Fruit fly (Drosophila melanogaster) whole organism, wandering third instar larva: ENCODE data around the gene CG4098.

Experiments
- Abd-B ChIP-seq: fragments of >200 bp; optimal IDR thresholded peaks from 2 replicates; lab custom pipeline; 2017; ENCODE audit warnings: missing biosample characterization, missing genetic modification characterization
- CG32264 ChIP-seq: fragments of 200-800 bp; sonication (Bioruptor generic); optimal IDR thresholded peaks from 2 replicates; lab custom pipeline; 2016; ENCODE audit warnings: missing biosample characterization, missing genetic modification characterization
- CG9705 ChIP-seq: fragments of 200-800 bp; sonication (Bioruptor generic); optimal IDR thresholded peaks from 2 replicates; lab custom pipeline; 2018; ENCODE audit warnings: missing biosample characterization, mild to moderate bottlenecking, missing genetic modification characterization
- CrebA ChIP-seq: fragments of 200-800 bp; sonication (Bioruptor generic); optimal IDR thresholded peaks from 2 replicates; lab custom pipeline; 2016; ENCODE audit warnings: missing biosample characterization, mild to moderate bottlenecking, missing genetic modification characterization, borderline replicate concordance
- Dfd ChIP-seq: fragments of >200 bp; optimal IDR thresholded peaks from 2 replicates; lab custom pipeline; 2017; ENCODE audit warnings: missing biosample characterization, missing genetic modification characterization
- Dif ChIP-seq: fragments of 200-275, 200-300 bp; sonication (Bioruptor generic); optimal IDR thresholded peaks from 2 replicates; lab custom pipeline; 2018; ENCODE audit warnings: missing biosample characterization, missing genetic modification characterization; ENCODE audit not compliant: partially characterized antibody
- GATAd ChIP-seq: sonication (Bioruptor generic); optimal IDR thresholded peaks from 2 replicates; lab custom pipeline; 2016; ENCODE audit warnings: missing biosample characterization, missing genetic modification characterization
- HLH106 ChIP-seq: fragments of 200-800 bp; optimal IDR thresholded peaks from 3 replicates; lab custom pipeline; 2019; ENCODE audit warnings: missing biosample characterization, mild to moderate bottlenecking, missing genetic modification characterization, moderate library complexity
- Hnf4 ChIP-seq: fragments of 200-800 bp; sonication (Bioruptor generic); optimal IDR thresholded peaks from 2 replicates; lab custom pipeline; 2016; ENCODE audit warnings: missing biosample characterization, mild to moderate bottlenecking, missing genetic modification characterization
- Hr78 ChIP-seq: fragments of >200 bp; optimal IDR thresholded peaks from 2 replicates; lab custom pipeline; 2017; ENCODE audit warnings: missing biosample characterization, missing genetic modification characterization
- Hr83 ChIP-seq: fragments of 200-300 bp; sonication (Bioruptor generic); optimal IDR thresholded peaks from 2 replicates; lab custom pipeline; 2016; ENCODE audit warnings: missing biosample characterization, mild to moderate bottlenecking, missing genetic modification characterization, moderate library complexity; ENCODE audit not compliant: poor library complexity, severe bottlenecking
- Jra ChIP-seq: sonication (Bioruptor generic); optimal IDR thresholded peaks from 2 replicates; lab custom pipeline; 2016; ENCODE audit warnings: missing biosample characterization, missing genetic modification characterization
- Mio ChIP-seq: sonication (Bioruptor generic); optimal IDR thresholded peaks from 2 replicates; lab custom pipeline; 2016; ENCODE audit warnings: missing biosample characterization, missing genetic modification characterization
- Myc ChIP-seq: fragments of >200 bp; optimal IDR thresholded peaks from 2 replicates; lab custom pipeline; 2017
- N ChIP-seq: fragments of >200 bp; optimal IDR thresholded peaks from 2 replicates; lab custom pipeline; 2018; ENCODE audit warnings: missing biosample characterization, missing external identifiers, missing genetic modification characterization
- OdsH ChIP-seq: fragments of 200-800 bp; sonication (Bioruptor generic); optimal IDR thresholded peaks from 2 replicates; lab custom pipeline; 2016; ENCODE audit warnings: missing biosample characterization, mild to moderate bottlenecking, missing genetic modification characterization
- Rel ChIP-seq, 2 experiments: fragments of 200-800 bp; sonication (Bioruptor generic) in 1 of 2; optimal IDR thresholded peaks; 2 replicates in 1 of 2; 3 replicates in 1 of 2; lab custom pipeline; 2016 to 2019; ENCODE audit warnings: mild to moderate bottlenecking in 2 of 2, missing biosample characterization in 2 of 2, missing genetic modification characterization in 2 of 2, moderate library complexity in 1 of 2
- Sp1 ChIP-seq: fragments of 200-800 bp; sonication (Bioruptor generic); optimal IDR thresholded peaks from 3 replicates; lab custom pipeline; 2019; ENCODE audit warnings: missing biosample characterization, mild to moderate bottlenecking, missing genetic modification characterization, moderate library complexity
- Vsx2 ChIP-seq: fragments of 200-300, 225-300 bp; sonication (Bioruptor generic); optimal IDR thresholded peaks from 2 replicates; lab custom pipeline; 2018; ENCODE audit warnings: missing biosample characterization, missing genetic modification characterization; ENCODE audit not compliant: partially characterized antibody
- br ChIP-seq: fragments of 200-800 bp; sonication (Bioruptor generic); optimal IDR thresholded peaks from 2 replicates; lab custom pipeline; 2016; ENCODE audit warnings: missing biosample characterization, missing genetic modification characterization
- brk ChIP-seq: fragments of 200-800 bp; sonication (Bioruptor generic); optimal IDR thresholded peaks from 2 replicates; lab custom pipeline; 2016; ENCODE audit warnings: missing biosample characterization, mild to moderate bottlenecking, missing genetic modification characterization
- dl ChIP-seq, 2 experiments: fragments of 175-275, 200-275 bp in 1 of 2; fragments of 200-275 bp in 1 of 2; sonication (Bioruptor generic); optimal IDR thresholded peaks; lab custom pipeline; 2018; ENCODE audit warnings: mild to moderate bottlenecking in 2 of 2, missing biosample characterization in 2 of 2, missing genetic modification characterization in 2 of 2, moderate library complexity in 2 of 2; ENCODE audit not compliant: partially characterized antibody in 2 of 2, insufficient read depth in 1 of 2
- dmrt93B ChIP-seq: fragments of 200-800 bp; sonication (Bioruptor generic); optimal IDR thresholded peaks from 2 replicates; lab custom pipeline; 2018; ENCODE audit warnings: missing biosample characterization, mild to moderate bottlenecking, missing genetic modification characterization
- dsf ChIP-seq: sonication (Bioruptor generic); optimal IDR thresholded peaks from 2 replicates; lab custom pipeline; 2016; ENCODE audit warnings: missing biosample characterization, missing genetic modification characterization, borderline replicate concordance
- ey ChIP-seq: fragments of 200-800 bp; sonication (Bioruptor generic); optimal IDR thresholded peaks from 2 replicates; lab custom pipeline; 2016; ENCODE audit warnings: missing biosample characterization, missing genetic modification characterization
- foxo ChIP-seq, 2 experiments: fragments of 200-800 bp; sonication (Bioruptor generic); optimal IDR thresholded peaks; 2 replicates in 1 of 2; 3 replicates in 1 of 2; lab custom pipeline; 2016 to 2017; ENCODE audit warnings: missing biosample characterization in 2 of 2, missing genetic modification characterization in 2 of 2
- fru ChIP-seq: fragments of 200-800 bp; sonication (Bioruptor generic); optimal IDR thresholded peaks from 3 replicates; lab custom pipeline; 2016; ENCODE audit warnings: missing biosample characterization, mild to moderate bottlenecking, missing genetic modification characterization
- h ChIP-seq: fragments of 200-800 bp; sonication (Bioruptor generic); optimal IDR thresholded peaks from 3 replicates; lab custom pipeline; 2016; ENCODE audit warnings: missing biosample characterization, mild to moderate bottlenecking, missing genetic modification characterization
- jim ChIP-seq: fragments of 175-275, 200-325 bp; sonication (Bioruptor generic); optimal IDR thresholded peaks from 2 replicates; lab custom pipeline; 2016; ENCODE audit warnings: missing biosample characterization, mild to moderate bottlenecking, missing genetic modification characterization
- lola ChIP-seq: fragments of >200 bp; optimal IDR thresholded peaks from 2 replicates; lab custom pipeline; 2017; ENCODE audit warnings: missing biosample characterization, missing genetic modification characterization
- pan ChIP-seq: fragments of >200 bp; optimal IDR thresholded peaks from 2 replicates; lab custom pipeline; 2017
- psq ChIP-seq: fragments of 200-800 bp; sonication (Bioruptor generic); optimal IDR thresholded peaks from 3 replicates; lab custom pipeline; 2017; ENCODE audit warnings: missing biosample characterization, mild to moderate bottlenecking, missing genetic modification characterization, moderate library complexity
- rgr ChIP-seq: fragments of 200-800 bp; sonication (Bioruptor generic); optimal IDR thresholded peaks from 3 replicates; lab custom pipeline; 2016; ENCODE audit warnings: missing biosample characterization, mild to moderate bottlenecking, missing genetic modification characterization
- sage ChIP-seq: fragments of 200-800 bp; sonication (Bioruptor generic); optimal IDR thresholded peaks from 2 replicates; lab custom pipeline; 2016; ENCODE audit warnings: missing biosample characterization, mild to moderate bottlenecking, missing genetic modification characterization
- sv ChIP-seq: fragments of 200-800 bp; sonication (Bioruptor generic); optimal IDR thresholded peaks from 3 replicates; lab custom pipeline; 2016; ENCODE audit warnings: missing biosample characterization, missing genetic modification characterization
- tai ChIP-seq: sonication (Bioruptor generic); optimal IDR thresholded peaks from 2 replicates; lab custom pipeline; 2016; ENCODE audit warnings: missing biosample characterization, missing genetic modification characterization
- usp ChIP-seq: fragments of >200 bp; optimal IDR thresholded peaks from 2 replicates; lab custom pipeline; 2017; ENCODE audit warnings: missing biosample characterization, missing genetic modification characterization
- woc ChIP-seq: sonication (Bioruptor generic); optimal IDR thresholded peaks from 2 replicates; lab custom pipeline; 2016; ENCODE audit warnings: missing biosample characterization, mild to moderate bottlenecking, missing genetic modification characterization

Gene CG4098

dm6 chr3L:16586989-16587388 is 22.2 kb downstream of the CG4098 start, which contains the start of the genes Syx8 and CG32163:
Gene Syx8, minus strand, starts transcription at chr3L:16587057.
Gene CG32163, plus strand, starts transcription at chr3L:16587157.
- TF ChIP-seq CrebA (GFP tag; lab: Kevin White, UChicago) = no peak
- no peak for TF ChIP-seq Rel (GFP tag; optimal IDR thresholded peaks at IDR 0.05; lab: Kevin White, UChicago)
- TF ChIP-seq Rel (tag; optimal IDR thresholded peaks at IDR 0.05; lab: Kevin White, UChicago) = peak; percentile 13
- TF ChIP-seq Vsx2 = no peak

dm6 chr3L:16584074-16584578 is 25.0 kb downstream of the CG4098 start, which contains the start of gene UQCR-C2:
Gene UQCR-C2, plus strand, starts transcription at chr3L:16584124.
- TF ChIP-seq h (GFP tag; lab: Kevin White, UChicago) = no peak
- peak in 1 of 2 experiments; percentile 2 for TF ChIP-seq foxo (GFP tag; optimal IDR thresholded peaks at IDR 0.05; lab: Kevin White, UChicago)
- TF ChIP-seq dl (GFP tag; optimal IDR thresholded peaks at IDR 0.05; lab: Kevin White, UChicago; ENCODE audit: insufficient read depth in 1 of 2, partially characterized antibody in 2 of 2) = no peak
- TF ChIP-seq br (GFP tag; lab: Kevin White, UChicago) = no peak
- TF ChIP-seq psq = no peak
- peak; percentile 87 for TF ChIP-seq woc
- TF ChIP-seq dmrt93B (GFP tag; lab: Kevin White, UChicago) = no peak
- TF ChIP-seq HLH106 (tag; lab: Kevin White, UChicago) = peak; percentile 13
- no peak for TF ChIP-seq fru (GFP tag; lab: Kevin White, UChicago)
- no peak for TF ChIP-seq pan
- TF ChIP-seq Dif (GFP tag; lab: Kevin White, UChicago) = peak; percentile 10
- TF ChIP-seq Vsx2 = no peak
- no peak for TF ChIP-seq OdsH (GFP tag; lab: Kevin White, UChicago)
- TF ChIP-seq Sp1 (GFP tag; lab: Kevin White, UChicago) = peak; percentile 11
- peak; percentile 8 for TF ChIP-seq Hr83 (GFP tag; lab: Kevin White, UChicago)
- TF ChIP-seq ey = no peak
- no peak for TF ChIP-seq Hr78 (GFP tag; lab: Kevin White, UChicago)
- no peak for TF ChIP-seq Rel (GFP tag; optimal IDR thresholded peaks at IDR 0.05; lab: Kevin White, UChicago)
- TF ChIP-seq Rel (tag; optimal IDR thresholded peaks at IDR 0.05; lab: Kevin White, UChicago) = peak; percentile 46
- TF ChIP-seq brk (GFP tag; lab: Kevin White, UChicago) = no peak
- no peak for TF ChIP-seq N (GFP tag; lab: Kevin White, UChicago)
- TF ChIP-seq sv = no peak
- no peak for TF ChIP-seq CrebA (GFP tag; lab: Kevin White, UChicago)
- TF ChIP-seq CG32264 (GFP tag; lab: Kevin White, UChicago) = no peak
- TF ChIP-seq CG9705 (GFP tag; lab: Kevin White, UChicago) = no peak
- TF ChIP-seq rgr (GFP tag; lab: Kevin White, UChicago) = peak; percentile 63
- no peak for TF ChIP-seq tai (GFP tag; lab: Kevin White, UChicago)
- no peak for TF ChIP-seq Myc
- no peak for TF ChIP-seq Abd-B (GFP tag; lab: Kevin White, UChicago)

DNA sequence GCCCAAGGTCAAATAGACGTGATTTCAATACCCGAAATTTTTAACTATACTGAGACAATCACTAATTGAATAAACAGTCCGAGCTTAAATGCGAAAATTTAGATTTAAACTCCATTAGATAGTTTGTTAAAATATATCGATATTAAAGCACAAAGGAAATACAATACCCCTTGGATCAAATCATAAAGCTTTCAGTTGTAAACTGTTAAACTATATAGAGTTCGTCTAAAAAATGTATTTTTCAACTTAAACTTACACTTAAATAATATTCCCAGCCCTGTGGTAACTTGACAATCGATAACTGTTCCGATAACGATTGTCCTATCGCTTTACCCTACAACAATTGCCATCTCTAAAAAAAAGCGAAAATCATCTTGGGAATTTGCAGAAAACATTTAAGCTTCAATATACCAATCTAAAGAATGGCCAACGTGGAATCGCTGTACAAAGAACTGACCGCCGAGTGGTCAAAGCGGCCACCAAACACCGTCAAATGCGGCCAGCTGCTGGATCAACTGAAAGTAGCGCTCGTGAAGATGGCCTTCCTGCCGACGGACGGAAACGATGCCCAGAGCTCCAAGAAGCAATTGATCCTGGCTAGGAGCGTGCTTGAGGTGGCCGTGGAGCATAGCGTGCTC is 26.4 kb downstream of the CG4098 start, which contains the start of gene Rpn12:
Gene Rpn12, plus strand, starts transcription at position 351 of the 638 bp plus-strand sequence.
- TF ChIP-seq Sp1 (GFP tag; lab: Kevin White, UChicago) (peak; percentile 42), Rel (GFP tag; optimal IDR thresholded peaks at IDR 0.05; lab: Kevin White, UChicago) (no peak), Rel (tag; optimal IDR thresholded peaks at IDR 0.05; lab: Kevin White, UChicago) (peak; percentile 50), lola (GFP tag; lab: Kevin White, UChicago) (no peak), Hr78 (GFP tag; lab: Kevin White, UChicago) (no peak), Vsx2 (no peak), fru (GFP tag; lab: Kevin White, UChicago) (peak; percentile 45), h (GFP tag; lab: Kevin White, UChicago) (peak; percentile 49), HLH106 (tag; lab: Kevin White, UChicago) (peak; percentile 65), Myc (peak; percentile 15), sv (no peak), psq (no peak), ey (peak; percentile 33), CG32264 (GFP tag; lab: Kevin White, UChicago) (no peak), GATAd (GFP tag; lab: Kevin White, UChicago) (no peak), CrebA (GFP tag; lab: Kevin White, UChicago) (no peak), Hnf4 (GFP tag; lab: Kevin White, UChicago) (no peak), tai (GFP tag; lab: Kevin White, UChicago) (no peak), Dfd (GFP tag; lab: Kevin White, UChicago) (no peak), Abd-B (GFP tag; lab: Kevin White, UChicago) (no peak), Dif (GFP tag; lab: Kevin White, UChicago) (no peak), N (GFP tag; lab: Kevin White, UChicago) (no peak), usp (GFP tag; lab: Kevin White, UChicago) (no peak), brk (GFP tag; lab: Kevin White, UChicago) (no peak), Hr83 (GFP tag; lab: Kevin White, UChicago) (peak; percentile 29), CG9705 (GFP tag; lab: Kevin White, UChicago) (peak; percentile 12), OdsH (GFP tag; lab: Kevin White, UChicago) (no peak), dl (GFP tag; optimal IDR thresholded peaks at IDR 0.05; lab: Kevin White, UChicago; ENCODE audit: insufficient read depth in 1 of 2, partially characterized antibody in 2 of 2) (no peak), foxo (GFP tag; optimal IDR thresholded peaks at IDR 0.05; lab: Kevin White, UChicago) (peak in 1 of 2 experiments; percentile 58), pan (no peak), woc (peak; percentile 45), Mio (GFP tag; lab: Kevin White, UChicago) (no peak), sage (GFP tag; lab: Kevin White, UChicago) (no peak), dsf (GFP tag; lab: Kevin White, UChicago) (peak; percentile 29), br (GFP tag; lab: Kevin White, UChicago) (peak; percentile 22), dmrt93B (GFP tag; lab: Kevin White, UChicago) (no peak), jim (no peak), rgr (GFP tag; lab: Kevin White, UChicago) (peak; percentile 22), Jra (GFP tag; lab: Kevin White, UChicago) (peak; percentile 27)
